Worm (Caenorhabditis elegans) whole organism, L2 larva: ENCODE data around the gene kvs-4.

ENCODE experiments used
- ZK546.5 ChIP-seq: sonication (generic microtip); optimal IDR thresholded peaks from 2 replicates; lab custom pipeline; 2017; ENCODE audit warnings: missing biosample characterization, missing genetic modification characterization
- ama-1 ChIP-seq: fragments of 150-350 bp; optimal IDR thresholded peaks from 2 replicates; lab custom pipeline; 2018; ENCODE audit warnings: inconsistent platforms
- blmp-1 ChIP-seq: sonication (generic microtip); optimal IDR thresholded peaks from 2 replicates; lab custom pipeline; 2017; ENCODE audit warnings: missing genetic modification characterization, mild to moderate bottlenecking, missing compliant biosample characterization, antibody characterized with exemption, moderate library complexity; ENCODE audit not compliant: insufficient read depth
- dmd-4 ChIP-seq: sonication (generic microtip); optimal IDR thresholded peaks from 2 replicates; lab custom pipeline; 2017; ENCODE audit warnings: missing biosample characterization, missing genetic modification characterization
- fos-1 ChIP-seq: fragments of 150-350 bp; optimal IDR thresholded peaks from 2 replicates; lab custom pipeline; 2014; ENCODE audit warnings: missing biosample characterization, missing genetic modification characterization
- lin-39 ChIP-seq: fragments of 150-350 bp; optimal IDR thresholded peaks from 2 replicates; lab custom pipeline; 2014; ENCODE audit warnings: missing biosample characterization, missing genetic modification reagents, missing genetic modification characterization
- mab-5 ChIP-seq: fragments of 150-350 bp; optimal IDR thresholded peaks from 2 replicates; lab custom pipeline; 2014; ENCODE audit warnings: missing biosample characterization, missing genetic modification characterization
- nhr-11 ChIP-seq: fragments of 150-350 bp; optimal IDR thresholded peaks from 2 replicates; lab custom pipeline; 2014; ENCODE audit warnings: missing biosample characterization, missing genetic modification characterization
- skn-1 ChIP-seq: sonication (generic microtip); optimal IDR thresholded peaks from 2 replicates; lab custom pipeline; 2017; ENCODE audit warnings: missing biosample characterization, missing genetic modification characterization
- sma-9 ChIP-seq, 2 experiments: fragments of 150-350 bp in 1 of 2; sonication (generic microtip) in 1 of 2; optimal IDR thresholded peaks; 2 replicates each; lab custom pipeline; 2014 to 2016; ENCODE audit warnings: missing genetic modification characterization in 2 of 2, mild to moderate bottlenecking in 1 of 2, missing biosample characterization in 1 of 2, missing compliant biosample characterization in 1 of 2, missing genetic modification reagents in 1 of 2, moderate library complexity in 1 of 2
- unc-39 ChIP-seq: fragments of 150-350 bp; optimal IDR thresholded peaks from 2 replicates; lab custom pipeline; 2014; ENCODE audit warnings: missing biosample characterization, missing genetic modification characterization

ce11 chrIII:10989491-10990032 is 22.8 kb upstream of the kvs-4 start:
- no peak for TF ChIP-seq unc-39 (tag; lab: Kevin White, UChicago)
- no peak for TF ChIP-seq lin-39 (tag; lab: Kevin White, UChicago)
- peak; percentile 75 for TF ChIP-seq ama-1 (lab: Kevin White, UChicago)
- peak; percentile 82 for TF ChIP-seq blmp-1 (tag; lab: Kevin White, UChicago)
- peak; percentile 47 for TF ChIP-seq ZK546.5 (tag; lab: Kevin White, UChicago)
- peak; percentile 52 for TF ChIP-seq nhr-11 (tag; lab: Kevin White, UChicago)
- peak; percentile 98 for TF ChIP-seq sma-9 (GFP tag; optimal IDR thresholded peaks at IDR 0.05; lab: Kevin White, UChicago)
- no peak for TF ChIP-seq sma-9 (tag; optimal IDR thresholded peaks at IDR 0.05; lab: Kevin White, UChicago)
- peak; percentile 59 for TF ChIP-seq dmd-4 (tag; lab: Kevin White, UChicago)
- TF ChIP-seq fos-1 (tag; lab: Kevin White, UChicago) = peak; percentile 80
- TF ChIP-seq mab-5 = peak; percentile 94
- TF ChIP-seq skn-1 (tag; lab: Kevin White, UChicago) = peak; percentile 61
